Worm (Caenorhabditis elegans): ENCODE measurements around the gene T07G12.5.

The T07G12.5 gene

DNA sequence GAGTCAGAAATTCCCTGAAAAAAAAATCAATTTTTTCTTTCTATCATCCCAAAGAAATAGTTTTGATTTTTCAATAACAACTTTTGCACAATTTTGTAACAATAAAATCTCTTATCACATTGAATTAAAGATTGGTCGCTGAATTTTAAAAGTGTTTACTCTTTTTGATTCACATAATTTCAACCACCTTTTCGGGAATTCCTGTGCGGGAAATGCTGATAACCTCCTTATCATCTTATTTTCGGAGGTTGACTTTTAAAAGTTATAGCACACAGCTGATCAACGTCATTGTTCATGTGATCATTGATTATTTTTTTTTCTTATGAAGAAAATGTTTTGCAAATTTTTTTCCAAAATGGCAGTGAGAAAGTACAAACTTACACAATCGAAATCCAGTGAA, 1.6 kb downstream of the T07G12.5 start:
- TF ChIP-seq unc-130 (GFP tag; optimal IDR thresholded peaks at IDR 0.05) (no peak), him-1 (tag; optimal IDR thresholded peaks at IDR 0.05) (no peak), attf-6 (GFP tag; IDR thresholded peaks at IDR 0.05) (no peak), nhr-80 (tag; optimal IDR thresholded peaks at IDR 0.05) (peak; percentile 51)

DNA sequence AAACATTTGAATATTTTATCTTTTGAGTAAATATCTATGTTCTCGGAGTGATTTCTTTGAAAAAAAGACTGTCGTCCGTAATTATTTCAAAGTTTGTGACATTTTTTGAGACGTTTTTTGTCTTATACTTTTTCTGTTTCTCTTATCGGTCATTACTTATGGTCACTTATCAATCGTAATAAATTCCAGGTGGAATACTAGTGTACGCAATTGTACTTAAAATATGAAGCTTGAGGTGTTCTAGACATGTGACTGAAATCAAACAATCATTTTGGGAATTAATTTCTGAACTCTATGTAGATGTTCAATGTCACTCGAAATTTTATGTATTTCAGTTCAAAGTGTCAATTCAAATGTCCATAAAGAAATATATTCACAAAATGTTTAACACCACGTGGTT, 2.7 kb downstream of the T07G12.5 start:
- TF ChIP-seq nfya-2 (GFP tag; IDR thresholded peaks at IDR 0.05) = no peak
- peak; percentile 50 for TF ChIP-seq nhr-80 (tag; optimal IDR thresholded peaks at IDR 0.05)

DNA sequence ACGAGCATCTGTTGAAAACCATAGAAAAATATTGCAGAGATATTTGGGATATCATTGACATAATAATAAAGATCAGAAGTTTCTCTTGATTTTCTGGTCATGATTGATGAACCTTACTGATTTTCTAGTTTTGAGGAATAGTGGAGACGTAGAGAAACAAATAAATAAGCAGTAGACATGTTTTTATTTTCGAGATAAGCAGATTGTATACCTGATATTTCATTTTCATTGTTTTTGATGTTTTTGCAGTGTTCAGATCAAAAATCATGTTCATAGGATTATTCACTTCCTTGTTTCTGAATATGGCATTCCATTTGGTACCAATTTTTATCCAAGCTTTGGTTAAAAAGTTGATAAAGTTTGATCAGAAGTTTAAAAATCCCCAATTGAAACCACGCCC, 6.4 kb downstream of the T07G12.5 start, which contains the start of gene T07G12.4:
TSS of gene T07G12.4 (minus strand) at position 101 of the 400 bp plus-strand sequence.
- TF ChIP-seq him-1 (tag; optimal IDR thresholded peaks at IDR 0.05) = no peak
- no peak for TF ChIP-seq nfya-1 (tag; optimal IDR thresholded peaks at IDR 0.05; ENCODE audit: borderline replicate concordance, insufficient read depth)
- no peak for TF ChIP-seq dpff-1 (tag; optimal IDR thresholded peaks at IDR 0.05)
- no peak for TF ChIP-seq lin-40 (tag; optimal IDR thresholded peaks at IDR 0.05)
- TF ChIP-seq ceh-58 (GFP tag; IDR thresholded peaks at IDR 0.05) = no peak
- TF ChIP-seq egrh-3 (GFP tag; IDR thresholded peaks at IDR 0.05) = no peak
- TF ChIP-seq hmg-20 (GFP tag; IDR thresholded peaks at IDR 0.05) = no peak

DNA sequence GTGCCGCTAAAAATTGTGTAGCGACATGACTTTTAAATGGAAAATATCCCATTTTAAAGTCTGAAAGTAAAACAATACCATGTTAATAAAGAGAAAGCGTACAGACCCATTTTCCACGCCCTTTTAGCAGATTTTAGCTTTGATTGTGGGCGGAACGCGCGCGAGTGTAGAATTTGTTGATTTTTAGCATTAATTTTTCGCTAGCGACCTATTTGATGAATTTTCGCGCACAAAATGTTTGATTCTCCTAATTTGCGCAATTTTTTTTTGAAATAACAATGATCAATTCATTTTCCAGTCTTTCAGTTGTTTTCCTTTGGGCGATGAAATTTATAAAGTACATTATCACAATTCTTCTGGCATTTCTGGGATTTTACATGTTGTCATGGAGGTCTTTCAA, 11.3 kb downstream of the T07G12.5 start, which contains the start of gene T07G12.3:
TSS of gene T07G12.3 (plus strand) at position 301 of the 400 bp plus-strand sequence.
- TF ChIP-seq hlh-12 (tag; optimal IDR thresholded peaks at IDR 0.05) = no peak
- TF ChIP-seq Y95B8A.8 (GFP tag; IDR thresholded peaks at IDR 0.05) = no peak
- no peak for TF ChIP-seq tbp1 (GFP tag; optimal IDR thresholded peaks at IDR 0.05)
- TF ChIP-seq mxl-1 (tag; optimal IDR thresholded peaks at IDR 0.05) = no peak
- TF ChIP-seq egrh-3 (GFP tag; IDR thresholded peaks at IDR 0.05) = no peak
- TF ChIP-seq pbrm-1 (GFP tag; IDR thresholded peaks at IDR 0.05) = no peak
- no peak for TF ChIP-seq tbx-9 (tag; optimal IDR thresholded peaks at IDR 0.05; ENCODE audit: borderline replicate concordance)
- no peak for TF ChIP-seq mcd-1 (GFP tag; IDR thresholded peaks at IDR 0.05)
- TF ChIP-seq nhr-179 (tag; optimal IDR thresholded peaks at IDR 0.05) = no peak
- TF ChIP-seq cebp-1 (GFP tag; IDR thresholded peaks at IDR 0.05) = no peak
- no peak for TF ChIP-seq cebp-1 (tag; optimal IDR thresholded peaks at IDR 0.05)
- no peak for TF ChIP-seq ztf-6 (GFP tag; IDR thresholded peaks at IDR 0.05)
- no peak for TF ChIP-seq F37B4.10 (GFP tag; IDR thresholded peaks at IDR 0.05)
- no peak for TF ChIP-seq ceh-79 (tag; optimal IDR thresholded peaks at IDR 0.05)
- TF ChIP-seq dpl-1 (GFP tag; optimal IDR thresholded peaks at IDR 0.05) = no peak
- TF ChIP-seq F33H1.4 (GFP tag; IDR thresholded peaks at IDR 0.05) = no peak
- TF ChIP-seq F55B11.4 (tag; optimal IDR thresholded peaks at IDR 0.05; ENCODE audit: borderline replicate concordance, insufficient read depth) = no peak

DNA sequence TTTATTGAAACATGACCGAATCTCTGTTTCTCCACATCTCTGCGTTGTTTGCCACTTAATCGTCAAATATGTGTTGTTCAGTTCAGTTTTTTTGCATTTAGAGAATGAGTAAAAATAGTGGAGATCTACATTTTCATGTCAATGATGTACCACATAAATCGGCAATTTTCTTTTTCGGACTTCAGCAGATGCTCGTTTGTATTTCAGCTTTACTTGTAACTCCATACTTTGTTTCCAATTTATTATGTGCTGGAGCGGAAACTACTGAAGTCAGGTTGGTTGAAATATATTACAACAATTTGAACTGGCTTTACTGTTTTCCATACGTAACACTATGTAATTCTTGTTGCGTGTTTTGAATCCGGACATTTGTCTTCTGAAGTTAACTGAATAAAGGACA, 14.3 kb downstream of the T07G12.5 start, which contains the start of gene T07G12.2:
TSS of gene T07G12.2 (plus strand) at position 62 of the 400 bp plus-strand sequence.
- TF ChIP-seq pbrm-1 (GFP tag; IDR thresholded peaks at IDR 0.05) = no peak
- no peak for TF ChIP-seq ekl-4 (GFP tag; IDR thresholded peaks at IDR 0.05)

DNA sequence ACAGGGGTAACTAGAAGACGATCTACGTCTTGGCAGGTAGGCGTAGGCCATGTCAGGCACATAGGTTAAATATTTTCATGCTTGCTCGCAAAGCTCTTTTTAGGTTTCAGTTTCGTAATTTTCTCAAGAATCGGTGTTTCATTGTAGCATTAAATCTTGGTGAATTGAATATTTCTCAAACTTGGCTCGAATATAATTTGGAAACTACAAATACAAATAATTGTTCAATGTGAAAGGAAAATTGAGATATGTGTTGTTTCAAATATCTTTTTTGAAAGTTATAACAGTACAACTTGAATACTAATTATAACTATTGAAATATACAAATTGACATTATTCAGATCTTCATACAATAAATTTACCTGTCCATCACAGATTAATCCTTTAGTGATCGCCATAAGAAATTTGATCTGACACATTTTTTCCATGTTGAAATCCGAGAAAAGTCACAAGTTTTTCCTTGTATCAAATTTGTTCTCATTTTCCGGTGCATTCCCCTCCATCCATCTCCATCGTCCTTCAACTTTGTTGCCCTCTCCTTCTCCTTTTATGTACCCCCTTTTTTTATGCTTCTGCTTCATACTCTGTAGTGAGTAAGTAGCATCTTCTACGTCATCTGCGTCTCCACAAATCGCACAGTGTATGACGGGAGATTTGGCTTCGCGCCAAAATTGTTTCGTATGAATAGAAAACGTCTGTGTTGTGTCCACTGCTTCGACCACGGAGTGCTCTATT, 20.7 kb downstream of the T07G12.5 start, which contains the start of gene C02F4.5:
TSS of gene C02F4.5 (minus strand) at position 51 of the 735 bp plus-strand sequence.
- TF ChIP-seq cebp-2 (GFP tag; IDR thresholded peaks at IDR 0.05) (0 out of 2 replicates have a peak, but pooled peaks have one; percentile 38), Y79H2A.3 (GFP tag; conservative IDR thresholded peaks at IDR 0.05) (no peak), nhr-80 (tag; optimal IDR thresholded peaks at IDR 0.05) (no peak)
